Fruit fly (Drosophila melanogaster) whole organism, embryonic: ENCODE results near the gene term.
A peak's percentile ranks its signal among the peaks of the same experiment; 100 is the strongest.

ENCODE experiments used
- CG1024 ChIP-seq: fragments of 200-800 bp; sonication (Bioruptor generic); IDR thresholded peaks from 2 replicates; pipeline ENCODE4 v1.3.6; 2022; ENCODE audit warnings: missing biosample characterization, missing genetic modification characterization
- CG12769 ChIP-seq: fragments of 200-800 bp; sonication (Bioruptor generic); optimal IDR thresholded peaks from 2 replicates; lab custom pipeline; 2019; ENCODE audit warnings: missing biosample characterization, mild to moderate bottlenecking, missing genetic modification characterization, moderate library complexity
- CG13894 ChIP-seq: fragments of 200-800 bp; sonication (Bioruptor generic); optimal IDR thresholded peaks from 3 replicates; lab custom pipeline; 2018; ENCODE audit warnings: missing biosample characterization, mild to moderate bottlenecking, missing genetic modification characterization, moderate library complexity
- CG15514 ChIP-seq: fragments of 200-800 bp; sonication (Bioruptor generic); optimal IDR thresholded peaks from 3 replicates; lab custom pipeline; 2017; ENCODE audit warnings: missing biosample characterization, missing genetic modification characterization, mild to moderate bottlenecking, moderate library complexity, missing genetic modification reagents
- CG17359 ChIP-seq: fragments of 200-800 bp; sonication (Bioruptor generic); optimal IDR thresholded peaks from 3 replicates; lab custom pipeline; 2018; ENCODE audit warnings: missing biosample characterization, mild to moderate bottlenecking, missing genetic modification characterization, moderate library complexity
- CG17568 ChIP-seq: fragments of 200-800 bp; sonication (Bioruptor generic); optimal IDR thresholded peaks from 2 replicates; lab custom pipeline; 2018; ENCODE audit warnings: missing biosample characterization, mild to moderate bottlenecking, missing genetic modification characterization, moderate library complexity
- CG18599 ChIP-seq: fragments of 200-800 bp; sonication (Bioruptor generic); optimal IDR thresholded peaks from 3 replicates; lab custom pipeline; 2017; ENCODE audit warnings: missing biosample characterization, missing genetic modification characterization, mild to moderate bottlenecking, moderate library complexity, missing genetic modification reagents
- CG2199 ChIP-seq: fragments of 200-800 bp; sonication (Bioruptor generic); IDR thresholded peaks from 3 replicates; pipeline ENCODE4 v1.3.6; 2022; ENCODE audit warnings: missing biosample characterization, missing genetic modification characterization
- CG34376 ChIP-seq: fragments of 200-800 bp; sonication (Bioruptor generic); optimal IDR thresholded peaks from 2 replicates; lab custom pipeline; 2018; ENCODE audit warnings: missing biosample characterization, mild to moderate bottlenecking, missing genetic modification characterization
- CG8290 ChIP-seq, 3 experiments: fragments of 200-800 bp; sonication (Bioruptor generic); optimal IDR thresholded peaks; 2 replicates each; lab custom pipeline; 2016 to 2019; ENCODE audit warnings: missing biosample characterization in 3 of 3, missing genetic modification characterization in 3 of 3, mild to moderate bottlenecking in 2 of 3, moderate library complexity in 1 of 3
- CG8388 ChIP-seq: fragments of 200-800 bp; sonication (Bioruptor generic); optimal IDR thresholded peaks from 2 replicates; lab custom pipeline; 2019; ENCODE audit warnings: missing biosample characterization, mild to moderate bottlenecking, missing genetic modification characterization, moderate library complexity
- E2f2 ChIP-seq: fragments of 200-800 bp; sonication (Bioruptor generic); IDR thresholded peaks from 2 replicates; pipeline ENCODE4 v1.3.6; 2022; ENCODE audit warnings: missing biosample characterization, missing genetic modification characterization
- Fer1 ChIP-seq: fragments of 200-800 bp; sonication (Bioruptor generic); optimal IDR thresholded peaks from 2 replicates; lab custom pipeline; 2017; ENCODE audit warnings: missing biosample characterization, mild to moderate bottlenecking, missing genetic modification characterization
- GATAe ChIP-seq: fragments of 200-800 bp; sonication (Bioruptor generic); conservative IDR thresholded peaks from 2 replicates; pipeline ENCODE4 v1.3.6; 2022; ENCODE audit warnings: missing biosample characterization, missing genetic modification characterization
- HLH4C ChIP-seq: fragments of 200-800 bp; sonication (Bioruptor generic); IDR thresholded peaks from 3 replicates; pipeline ENCODE4 v1.3.6; 2022; ENCODE audit warnings: missing biosample characterization, missing genetic modification characterization; ENCODE audit not compliant: partially characterized antibody
- HmgZ ChIP-seq: fragments of 200-800 bp; sonication (Bioruptor generic); optimal IDR thresholded peaks from 2 replicates; lab custom pipeline; 2018; ENCODE audit warnings: missing biosample characterization, mild to moderate bottlenecking, missing genetic modification characterization
- Hmr ChIP-seq: fragments of 200-800 bp; sonication (Bioruptor generic); optimal IDR thresholded peaks from 3 replicates; lab custom pipeline; 2017; ENCODE audit warnings: mild to moderate bottlenecking, missing biosample characterization, missing genetic modification reagents, missing genetic modification characterization
- Lpt ChIP-seq: fragments of >200 bp; optimal IDR thresholded peaks from 2 replicates; lab custom pipeline; 2018; ENCODE audit warnings: missing biosample characterization, missing genetic modification characterization
- Med ChIP-seq: fragments of 200-800 bp; sonication (Bioruptor generic); peaks from one replicate; lab custom pipeline; 2016; ENCODE audit warnings: missing biosample characterization, missing genetic modification characterization, mild to moderate bottlenecking, inconsistent platforms, moderate library complexity
- NK7.1 ChIP-seq: fragments of 200-800 bp; sonication (Bioruptor generic); optimal IDR thresholded peaks from 3 replicates; lab custom pipeline; 2016; ENCODE audit warnings: missing biosample characterization, missing genetic modification characterization
- Scr ChIP-seq: fragments of 200-800 bp; sonication (Bioruptor generic); IDR thresholded peaks from 2 replicates; pipeline ENCODE4 v1.3.6; 2022; ENCODE audit warnings: missing biosample characterization, missing genetic modification characterization; ENCODE audit not compliant: partially characterized antibody
- Stat92E ChIP-seq, 3 experiments: fragments of >200 bp in 2 of 3; fragments of 200-800 bp in 1 of 3; sonication (Bioruptor generic) in 1 of 3; optimal IDR thresholded peaks; 2 replicates each; lab custom pipeline; 2017 to 2019; ENCODE audit warnings: missing biosample characterization in 3 of 3, missing genetic modification characterization in 3 of 3, mild to moderate bottlenecking in 1 of 3, moderate library complexity in 1 of 3
- ab ChIP-seq: fragments of 200-800 bp; sonication (Bioruptor generic); optimal IDR thresholded peaks from 2 replicates; lab custom pipeline; 2016; ENCODE audit warnings: missing biosample characterization, missing genetic modification characterization
- chinmo ChIP-seq: fragments of 200-800 bp; sonication (Bioruptor generic); IDR thresholded peaks from 4 replicates; pipeline ENCODE4 v1.3.6; 2022; ENCODE audit warnings: missing biosample characterization, missing genetic modification characterization; ENCODE audit not compliant: partially characterized antibody
- corto ChIP-seq: fragments of 200-800 bp; sonication (Bioruptor generic); optimal IDR thresholded peaks from 2 replicates; lab custom pipeline; 2016; ENCODE audit warnings: missing biosample characterization, mild to moderate bottlenecking, missing genetic modification characterization, moderate library complexity
- croc ChIP-seq: fragments of 200-800 bp; sonication (Bioruptor generic); conservative IDR thresholded peaks from 3 replicates; pipeline ENCODE4 v1.3.6; 2022; ENCODE audit warnings: missing biosample characterization, missing genetic modification characterization
- crol ChIP-seq: fragments of 200-800 bp; sonication (Bioruptor generic); IDR thresholded peaks from 2 replicates; pipeline ENCODE4 v1.3.6; 2022; ENCODE audit warnings: missing biosample characterization, missing genetic modification characterization
- cwo ChIP-seq: fragments of 200-800 bp; sonication (Bioruptor generic); optimal IDR thresholded peaks from 3 replicates; lab custom pipeline; 2017; ENCODE audit warnings: missing biosample characterization, missing genetic modification characterization, mild to moderate bottlenecking, moderate library complexity, missing genetic modification reagents
- grn ChIP-seq: fragments of 200-800 bp; sonication (Bioruptor generic); optimal IDR thresholded peaks from 3 replicates; lab custom pipeline; 2017; ENCODE audit warnings: missing biosample characterization, missing genetic modification characterization
- gsb-n ChIP-seq: fragments of 200-800 bp; sonication (Bioruptor generic); optimal IDR thresholded peaks from 3 replicates; lab custom pipeline; 2018; ENCODE audit warnings: missing biosample characterization, mild to moderate bottlenecking, missing genetic modification characterization
- lab ChIP-seq: fragments of 200-800 bp; sonication (Bioruptor generic); optimal IDR thresholded peaks from 3 replicates; lab custom pipeline; 2017; ENCODE audit warnings: missing biosample characterization, missing genetic modification characterization, mild to moderate bottlenecking, moderate library complexity, missing genetic modification reagents
- lov ChIP-seq, 2 experiments: fragments of 200-800 bp in 1 of 2; fragments of >200 bp in 1 of 2; sonication (Bioruptor generic) in 1 of 2; IDR thresholded peaks in 1 of 2; optimal IDR thresholded peaks in 1 of 2; 2 replicates in 1 of 2; 3 replicates in 1 of 2; pipeline versions ENCODE4 v1.3.6 to Lab custom; 2017 to 2022; ENCODE audit warnings: missing biosample characterization in 1 of 2, missing genetic modification characterization in 1 of 2
- sd ChIP-seq: fragments of 200-800 bp; sonication (Bioruptor generic); optimal IDR thresholded peaks from 3 replicates; lab custom pipeline; 2018; ENCODE audit warnings: missing biosample characterization, mild to moderate bottlenecking, missing genetic modification characterization, moderate library complexity
- sob ChIP-seq: fragments of 200-800 bp; sonication (Bioruptor generic); IDR thresholded peaks from 2 replicates; pipeline ENCODE4 v1.3.6; 2022; ENCODE audit warnings: missing biosample characterization, missing genetic modification characterization
- sqz ChIP-seq: fragments of 200-800 bp; sonication (Bioruptor generic); optimal IDR thresholded peaks from 3 replicates; lab custom pipeline; 2018; ENCODE audit warnings: missing biosample characterization, mild to moderate bottlenecking, missing genetic modification characterization
- sug ChIP-seq: fragments of 200-800 bp; optimal IDR thresholded peaks from 2 replicates; lab custom pipeline; 2019; ENCODE audit warnings: missing biosample characterization, mild to moderate bottlenecking, missing genetic modification characterization, moderate library complexity
- trh ChIP-seq: fragments of 200-800 bp; sonication (Bioruptor generic); optimal IDR thresholded peaks from 2 replicates; lab custom pipeline; 2016; ENCODE audit warnings: missing biosample characterization, missing genetic modification characterization
- zen ChIP-seq: fragments of 200-800 bp; sonication (Bioruptor generic); optimal IDR thresholded peaks from 3 replicates; lab custom pipeline; 2018; ENCODE audit warnings: missing biosample characterization, mild to moderate bottlenecking, missing genetic modification characterization, moderate library complexity

The term gene

DNA sequence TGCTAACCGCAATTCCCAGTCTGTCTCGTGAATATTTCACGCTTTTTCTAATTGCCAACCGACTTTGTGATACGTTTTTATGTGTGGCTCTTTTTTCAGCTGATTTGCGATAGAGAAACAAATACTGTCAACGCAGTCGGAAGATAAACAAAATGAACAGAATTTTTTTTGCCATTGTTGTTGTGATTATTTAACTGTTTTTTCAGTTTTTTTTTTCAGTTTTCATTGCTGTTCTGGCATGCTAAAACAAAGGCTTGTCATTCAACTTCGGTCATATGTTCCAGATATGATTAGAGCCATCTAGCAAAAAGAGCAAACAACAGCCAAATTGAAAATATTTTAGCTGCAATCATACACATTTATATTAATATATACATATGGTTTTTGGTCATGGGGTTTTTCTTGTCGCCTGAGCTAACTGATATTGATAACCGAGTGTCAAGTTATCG is 38.6 kb upstream of the term start:
- TF ChIP-seq HLH4C (no peak), CG34376 (peak; percentile 39), GATAe (GFP tag; lab: Robert Waterston, UW) (peak; percentile 32; the same call in 1 of the 2 replicates), NK7.1 (no peak), grn (GFP tag; lab: Kevin White, UChicago) (peak; percentile 57), sd (tag; lab: Kevin White, UChicago) (peak; percentile 52), CG8388 (GFP tag; lab: Kevin White, UChicago) (no peak), Scr (no peak), CG17359 (tag; lab: Kevin White, UChicago) (no peak), cwo (GFP tag; lab: Kevin White, UChicago) (peak; percentile 67), Med (GFP tag; lab: Kevin White, UChicago) (peak; percentile 8), chinmo (GFP tag; lab: Robert Waterston, UW) (0 out of 4 replicates have a peak, but pooled peaks have one; percentile 57), croc (GFP tag; lab: Robert Waterston, UW) (no peak), CG17568 (GFP tag; lab: Kevin White, UChicago) (peak; percentile 35), Lpt (no peak), lab (GFP tag; lab: Kevin White, UChicago) (peak; percentile 17), CG15514 (GFP tag; lab: Kevin White, UChicago) (peak; percentile 5), Hmr (GFP tag; lab: Kevin White, UChicago) (peak; percentile 3), trh (GFP tag; lab: Kevin White, UChicago) (no peak), Fer1 (GFP tag; lab: Kevin White, UChicago) (peak; percentile 11), ab (GFP tag; lab: Kevin White, UChicago) (no peak), corto (peak; percentile 17), sug (tag; lab: Kevin White, UChicago) (peak; percentile 56), sob (GFP tag; lab: Robert Waterston, UW) (peak; percentile 28; the same call in 1 of the 2 replicates), HmgZ (tag; lab: Kevin White, UChicago) (peak; percentile 32), sqz (peak; percentile 12), CG12769 (tag; lab: Kevin White, UChicago) (no peak)

- TF ChIP-seq lov (optimal IDR thresholded peaks at IDR 0.05; lab: Kevin White, UChicago) (no peak), lov (GFP tag; IDR thresholded peaks at IDR 0.05; lab: Robert Waterston, UW) (no peak), CG2199 (GFP tag; lab: Robert Waterston, UW) (peak; percentile 86), CG1024 (no peak), CG8290 (GFP tag; optimal IDR thresholded peaks at IDR 0.05; lab: Kevin White, UChicago) (peak; percentile 28), CG8290 (tag; optimal IDR thresholded peaks at IDR 0.05; lab: Kevin White, UChicago) (no peak), E2f2 (no peak), crol (GFP tag; lab: Robert Waterston, UW) (peak; percentile 59; the same call in 1 of the 2 replicates), CG13894 (tag; lab: Kevin White, UChicago) (peak; percentile 55), gsb-n (tag; lab: Kevin White, UChicago) (peak; percentile 28), Stat92E (GFP tag; optimal IDR thresholded peaks at IDR 0.05; lab: Kevin White, UChicago) (peak in 1 of 3 experiments; percentile 97), zen (tag; lab: Kevin White, UChicago) (peak; percentile 0), CG18599 (peak; percentile 13)
Observed at dm6 chr3L:18629874-18630273, 36.3 kb upstream of the term start.
